Worm (Caenorhabditis elegans): ENCODE results near the gene nhr-273.

DNA sequence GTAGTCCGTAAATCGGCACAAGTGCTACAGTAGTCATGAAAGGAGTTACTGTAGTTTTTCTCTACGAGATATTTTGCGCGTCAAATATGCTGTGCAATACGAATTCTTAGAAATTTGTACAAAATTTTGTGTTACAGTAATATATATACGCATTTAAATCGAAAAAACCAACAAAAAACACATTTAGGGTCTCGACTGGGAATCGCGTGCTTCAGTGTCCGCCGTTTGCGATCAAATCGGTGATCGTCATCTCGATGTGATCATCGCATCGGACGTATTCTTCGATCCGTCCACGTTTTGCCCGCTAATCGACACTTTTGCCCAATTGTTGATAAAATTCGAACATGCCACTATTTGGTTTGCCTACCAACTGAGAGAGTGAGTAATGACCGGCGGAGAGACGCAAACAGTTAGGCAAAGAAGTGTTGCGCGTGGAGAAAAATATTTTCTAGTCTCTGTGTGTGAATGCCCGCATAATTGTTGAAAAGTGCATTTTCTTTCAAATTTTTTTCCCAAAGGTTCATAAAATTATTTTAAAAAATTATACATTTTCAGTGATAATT is 33.9 kb downstream of the nhr-273 start:
- TF ChIP-seq pha-4 (tag; optimal IDR thresholded peaks at IDR 0.05): no peak
- TF ChIP-seq ceh-48 (tag; optimal IDR thresholded peaks at IDR 0.05): no peak
- no peak for TF ChIP-seq ceh-34 (tag; optimal IDR thresholded peaks at IDR 0.05)
- TF ChIP-seq unc-86 (tag; optimal IDR thresholded peaks at IDR 0.05): no peak
- TF ChIP-seq elt-2 (tag; optimal IDR thresholded peaks at IDR 0.05): no peak
- TF ChIP-seq pag-3 (tag; optimal IDR thresholded peaks at IDR 0.05; ENCODE audit: borderline replicate concordance): no peak

Data from whole organism, late embryonic.